Fruit fly (Drosophila melanogaster) whole organism, embryonic: Measurements from ENCODE around the gene CG14613.

Source experiments
- CG10543 ChIP-seq: fragments of 200-800 bp; sonication (Bioruptor generic); optimal IDR thresholded peaks from 3 replicates; lab custom pipeline; 2017; ENCODE audit warnings: missing biosample characterization, mild to moderate bottlenecking, missing genetic modification characterization, moderate library complexity
- CG12769 ChIP-seq: fragments of 200-800 bp; sonication (Bioruptor generic); optimal IDR thresholded peaks from 2 replicates; lab custom pipeline; 2019; ENCODE audit warnings: missing biosample characterization, mild to moderate bottlenecking, missing genetic modification characterization, moderate library complexity
- CG13894 ChIP-seq: fragments of 200-800 bp; sonication (Bioruptor generic); optimal IDR thresholded peaks from 3 replicates; lab custom pipeline; 2018; ENCODE audit warnings: missing biosample characterization, mild to moderate bottlenecking, missing genetic modification characterization, moderate library complexity
- CG1647 ChIP-seq: fragments of 200-800 bp; sonication (Bioruptor generic); optimal IDR thresholded peaks from 3 replicates; lab custom pipeline; 2016; ENCODE audit warnings: missing biosample characterization, missing genetic modification characterization
- CG2199 ChIP-seq: fragments of 200-800 bp; sonication (Bioruptor generic); IDR thresholded peaks from 3 replicates; pipeline ENCODE4 v1.3.6; 2022; ENCODE audit warnings: missing biosample characterization, missing genetic modification characterization
- CG31441 ChIP-seq: fragments of 200-800 bp; sonication (Bioruptor generic); IDR thresholded peaks from 2 replicates; pipeline ENCODE4 v1.3.6; 2022; ENCODE audit warnings: missing biosample characterization, missing genetic modification characterization
- CG32532 ChIP-seq: fragments of 200-800 bp; sonication (Bioruptor generic); IDR thresholded peaks from 2 replicates; pipeline ENCODE4 v1.3.6; 2022; ENCODE audit warnings: missing biosample characterization, missing genetic modification characterization
- CG33557 ChIP-seq: fragments of 200-800 bp; sonication (Bioruptor generic); optimal IDR thresholded peaks from 2 replicates; lab custom pipeline; 2019; ENCODE audit warnings: missing biosample characterization, mild to moderate bottlenecking, missing genetic modification characterization, moderate library complexity
- CG34376 ChIP-seq: fragments of 200-800 bp; sonication (Bioruptor generic); optimal IDR thresholded peaks from 2 replicates; lab custom pipeline; 2018; ENCODE audit warnings: missing biosample characterization, mild to moderate bottlenecking, missing genetic modification characterization
- CG3838 ChIP-seq: fragments of 200-800 bp; sonication (Bioruptor generic); optimal IDR thresholded peaks from 3 replicates; lab custom pipeline; 2016; ENCODE audit warnings: missing biosample characterization, missing genetic modification characterization
- CG3847 ChIP-seq: fragments of 200-800 bp; sonication (Bioruptor generic); IDR thresholded peaks from 2 replicates; pipeline ENCODE4 v1.3.6; 2022; ENCODE audit warnings: missing biosample characterization, missing genetic modification characterization
- Deaf1 ChIP-seq: fragments of 200-800 bp; optimal IDR thresholded peaks from 3 replicates; lab custom pipeline; 2019; ENCODE audit warnings: missing biosample characterization, mild to moderate bottlenecking, missing genetic modification characterization, moderate library complexity
- GATAe ChIP-seq: fragments of 200-800 bp; sonication (Bioruptor generic); conservative IDR thresholded peaks from 2 replicates; pipeline ENCODE4 v1.3.6; 2022; ENCODE audit warnings: missing biosample characterization, missing genetic modification characterization
- Hmx ChIP-seq: fragments of 200-800 bp; sonication (Bioruptor generic); optimal IDR thresholded peaks from 2 replicates; lab custom pipeline; 2016; ENCODE audit warnings: missing biosample characterization, missing genetic modification characterization
- Hr51 ChIP-seq, 2 experiments: fragments of 200-800 bp; sonication (Bioruptor generic); optimal IDR thresholded peaks; 2 replicates in 1 of 2; 3 replicates in 1 of 2; lab custom pipeline; 2016 to 2018; ENCODE audit warnings: missing biosample characterization in 2 of 2, missing genetic modification characterization in 2 of 2, mild to moderate bottlenecking in 1 of 2, moderate library complexity in 1 of 2
- Nf-YC ChIP-seq: fragments of 200-800 bp; optimal IDR thresholded peaks from 3 replicates; lab custom pipeline; 2019; ENCODE audit warnings: missing biosample characterization, mild to moderate bottlenecking, missing genetic modification characterization, moderate library complexity
- PHDP ChIP-seq: fragments of 200-800 bp; sonication (Bioruptor generic); optimal IDR thresholded peaks from 3 replicates; lab custom pipeline; 2018; ENCODE audit warnings: missing biosample characterization, mild to moderate bottlenecking, missing genetic modification characterization, moderate library complexity
- Pdp1 ChIP-seq, 2 experiments: fragments of 200-800 bp; sonication (Bioruptor generic); optimal IDR thresholded peaks; 3 replicates each; lab custom pipeline; 2016; ENCODE audit warnings: missing biosample characterization in 2 of 2, missing genetic modification characterization in 2 of 2, mild to moderate bottlenecking in 1 of 2, moderate library complexity in 1 of 2
- Stat92E ChIP-seq, 3 experiments: fragments of >200 bp in 2 of 3; fragments of 200-800 bp in 1 of 3; sonication (Bioruptor generic) in 1 of 3; optimal IDR thresholded peaks; 2 replicates each; lab custom pipeline; 2017 to 2019; ENCODE audit warnings: missing biosample characterization in 3 of 3, missing genetic modification characterization in 3 of 3, mild to moderate bottlenecking in 1 of 3, moderate library complexity in 1 of 3
- TFAM ChIP-seq: fragments of 200-800 bp; sonication (Bioruptor generic); optimal IDR thresholded peaks from 2 replicates; lab custom pipeline; 2017; ENCODE audit warnings: missing biosample characterization, missing genetic modification characterization, inconsistent platforms
- Xrp1 ChIP-seq: fragments of 200-800 bp; sonication (Bioruptor generic); IDR thresholded peaks from 2 replicates; pipeline ENCODE4 v1.3.6; 2022; ENCODE audit warnings: missing biosample characterization, missing genetic modification characterization
- amos ChIP-seq: fragments of 200-800 bp; sonication (Bioruptor generic); IDR thresholded peaks from 2 replicates; pipeline ENCODE4 v1.3.6; 2022; ENCODE audit warnings: missing biosample characterization, missing genetic modification characterization; ENCODE audit not compliant: partially characterized antibody
- chinmo ChIP-seq: fragments of 200-800 bp; sonication (Bioruptor generic); IDR thresholded peaks from 4 replicates; pipeline ENCODE4 v1.3.6; 2022; ENCODE audit warnings: missing biosample characterization, missing genetic modification characterization; ENCODE audit not compliant: partially characterized antibody
- crp ChIP-seq, 2 experiments: fragments of 200-800 bp; sonication (Bioruptor generic); optimal IDR thresholded peaks; 2 replicates in 1 of 2; 3 replicates in 1 of 2; lab custom pipeline; 2017; ENCODE audit warnings: missing biosample characterization in 2 of 2, missing genetic modification characterization in 2 of 2, mild to moderate bottlenecking in 1 of 2, moderate library complexity in 1 of 2
- dimm ChIP-seq: fragments of 200-800 bp; sonication (Bioruptor generic); IDR thresholded peaks from 2 replicates; pipeline ENCODE4 v1.3.6; 2022; ENCODE audit warnings: missing biosample characterization, missing genetic modification characterization
- exex ChIP-seq: fragments of 200-800 bp; sonication (Bioruptor generic); optimal IDR thresholded peaks from 4 replicates; lab custom pipeline; 2018; ENCODE audit warnings: missing biosample characterization, mild to moderate bottlenecking, missing genetic modification characterization, moderate library complexity
- fd3F ChIP-seq: fragments of 200-800 bp; sonication (Bioruptor generic); optimal IDR thresholded peaks from 2 replicates; lab custom pipeline; 2018; ENCODE audit warnings: missing biosample characterization, mild to moderate bottlenecking, missing genetic modification characterization, moderate library complexity
- ftz-f1 ChIP-seq: fragments of 200-800 bp; sonication (Bioruptor generic); optimal IDR thresholded peaks from 2 replicates; lab custom pipeline; 2016; ENCODE audit warnings: missing biosample characterization, missing genetic modification characterization
- grau ChIP-seq: fragments of 200-800 bp; optimal IDR thresholded peaks from 3 replicates; lab custom pipeline; 2019; ENCODE audit warnings: missing biosample characterization, mild to moderate bottlenecking, missing genetic modification characterization, moderate library complexity
- grn ChIP-seq: fragments of 200-800 bp; sonication (Bioruptor generic); optimal IDR thresholded peaks from 3 replicates; lab custom pipeline; 2017; ENCODE audit warnings: missing biosample characterization, missing genetic modification characterization
- hkb ChIP-seq, 2 experiments: fragments of 200-800 bp in 1 of 2; fragments of >200 bp in 1 of 2; sonication (Bioruptor generic) in 1 of 2; IDR thresholded peaks in 1 of 2; optimal IDR thresholded peaks in 1 of 2; 2 replicates each; pipeline versions ENCODE4 v1.3.6 to Lab custom; 2017 to 2022; ENCODE audit warnings: missing biosample characterization in 1 of 2, missing genetic modification characterization in 1 of 2
- jigr1 ChIP-seq: fragments of 200-800 bp; sonication (Bioruptor generic); IDR thresholded peaks from 3 replicates; pipeline ENCODE4 v1.3.6; 2022; ENCODE audit warnings: missing biosample characterization, missing genetic modification characterization
- lbe ChIP-seq: fragments of 200-800 bp; sonication (Bioruptor generic); optimal IDR thresholded peaks from 2 replicates; lab custom pipeline; 2016; ENCODE audit warnings: missing biosample characterization, mild to moderate bottlenecking, missing genetic modification characterization
- mirr ChIP-seq: fragments of 200-800 bp; sonication (Bioruptor generic); optimal IDR thresholded peaks from 3 replicates; lab custom pipeline; 2018; ENCODE audit warnings: missing biosample characterization, mild to moderate bottlenecking, missing genetic modification characterization
- oc ChIP-seq: fragments of 200-800 bp; sonication (Bioruptor generic); optimal IDR thresholded peaks from 2 replicates; lab custom pipeline; 2018; ENCODE audit warnings: missing biosample characterization, mild to moderate bottlenecking, missing genetic modification characterization, moderate library complexity
- onecut ChIP-seq: fragments of 200-800 bp; sonication (Bioruptor generic); IDR thresholded peaks from 2 replicates; pipeline ENCODE4 v1.3.6; 2022; ENCODE audit warnings: missing biosample characterization, missing genetic modification characterization
- ranshi ChIP-seq: fragments of 200-800 bp; sonication (Bioruptor generic); IDR thresholded peaks from 2 replicates; pipeline ENCODE4 v1.3.6; 2022; ENCODE audit warnings: missing biosample characterization, missing genetic modification characterization
- repo ChIP-seq: fragments of 200-800 bp; sonication (Bioruptor generic); optimal IDR thresholded peaks from 2 replicates; lab custom pipeline; 2016; ENCODE audit warnings: missing biosample characterization, missing genetic modification characterization
- salm ChIP-seq: fragments of 200-800 bp; sonication (Bioruptor generic); optimal IDR thresholded peaks from 2 replicates; lab custom pipeline; 2018; ENCODE audit warnings: missing biosample characterization, mild to moderate bottlenecking, missing genetic modification characterization
- sr ChIP-seq: fragments of 200-800 bp; sonication (Bioruptor generic); IDR thresholded peaks from 3 replicates; pipeline ENCODE4 v1.3.6; 2022; ENCODE audit warnings: missing biosample characterization, missing genetic modification characterization
- sug ChIP-seq: fragments of 200-800 bp; optimal IDR thresholded peaks from 2 replicates; lab custom pipeline; 2019; ENCODE audit warnings: missing biosample characterization, mild to moderate bottlenecking, missing genetic modification characterization, moderate library complexity
- usp ChIP-seq: fragments of >200 bp; optimal IDR thresholded peaks from 2 replicates; lab custom pipeline; 2017; ENCODE audit warnings: missing biosample characterization, missing genetic modification characterization

Gene CG14613

dm6 chrX:22491028-22491769 is 19.4 kb upstream of the CG14613 start (continued):
- TF ChIP-seq CG34376 (GFP tag; lab: Kevin White, UChicago): peak; percentile 15
- TF ChIP-seq CG33557 (GFP tag; lab: Kevin White, UChicago): peak; percentile 1
- no peak for TF ChIP-seq TFAM (GFP tag; lab: Kevin White, UChicago)
- TF ChIP-seq oc (tag; lab: Kevin White, UChicago): no peak
- peak in 1 of 2 experiments; percentile 73 for TF ChIP-seq Hr51 (GFP tag; optimal IDR thresholded peaks at IDR 0.05; lab: Kevin White, UChicago)
- peak; percentile 37 for TF ChIP-seq fd3F (GFP tag; lab: Kevin White, UChicago)

DNA sequence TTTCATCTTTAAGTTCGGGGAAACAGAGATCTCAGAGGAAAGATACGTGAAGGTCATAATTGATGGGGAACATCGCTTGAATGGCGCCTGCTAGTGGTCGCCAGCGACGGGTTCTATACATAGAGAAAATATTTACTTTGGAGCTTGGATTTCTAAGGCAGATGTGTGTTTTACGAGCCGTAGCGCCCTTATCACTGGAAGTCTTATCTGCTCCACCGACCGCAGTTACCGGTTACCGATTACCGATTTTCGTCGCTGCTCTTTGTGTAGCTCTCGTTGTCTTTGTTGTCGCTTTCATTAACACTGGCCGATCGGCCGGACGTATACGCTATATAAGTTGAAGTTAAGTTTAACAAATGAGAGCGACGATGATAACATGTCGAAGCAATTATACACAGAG is 18.8 kb upstream of the CG14613 start:
- TF ChIP-seq Pdp1 (GFP tag; optimal IDR thresholded peaks at IDR 0.05; lab: Kevin White, UChicago) (peak in 1 of 2 experiments; percentile 16), Xrp1 (GFP tag; lab: Robert Waterston, UW) (0 out of 2 replicates have a peak, but pooled peaks have one; percentile 4), CG12769 (tag; lab: Kevin White, UChicago) (peak; percentile 35), Stat92E (GFP tag; optimal IDR thresholded peaks at IDR 0.05; lab: Kevin White, UChicago) (peak in 1 of 3 experiments; percentile 8), exex (tag; lab: Kevin White, UChicago) (peak; percentile 19), Deaf1 (tag; lab: Kevin White, UChicago) (peak; percentile 71), CG13894 (peak; percentile 94), chinmo (GFP tag; lab: Robert Waterston, UW) (0 out of 4 replicates have a peak, but pooled peaks have one; percentile 43), grn (peak; percentile 66), CG34376 (GFP tag; lab: Kevin White, UChicago) (peak; percentile 71), CG2199 (GFP tag; lab: Robert Waterston, UW) (peak; percentile 89), CG1647 (no peak), CG10543 (GFP tag; lab: Kevin White, UChicago) (peak; percentile 36), mirr (GFP tag; lab: Kevin White, UChicago) (peak; percentile 55), CG3847 (GFP tag; lab: Robert Waterston, UW) (no peak), CG3838 (GFP tag; lab: Kevin White, UChicago) (no peak), Hmx (no peak), amos (GFP tag; lab: Robert Waterston, UW) (peak; percentile 18; the same call in 1 of the 2 replicates), CG32532 (GFP tag; lab: Robert Waterston, UW) (no peak), sug (tag; lab: Kevin White, UChicago) (peak; percentile 55), GATAe (GFP tag; lab: Robert Waterston, UW) (peak; percentile 39; the same call in 1 of the 2 replicates)

dm6 chrX:22487667-22488593 is 16.1 kb upstream of the CG14613 start:
- no peak for TF ChIP-seq lbe (GFP tag; lab: Kevin White, UChicago)
- TF ChIP-seq jigr1 (GFP tag; lab: Robert Waterston, UW): no peak
- no peak for TF ChIP-seq hkb (optimal IDR thresholded peaks at IDR 0.05; lab: Kevin White, UChicago)
- TF ChIP-seq hkb (GFP tag; IDR thresholded peaks at IDR 0.05; lab: Robert Waterston, UW): 0 out of 2 replicates have a peak, but pooled peaks have one; percentile 22
- TF ChIP-seq salm (tag; lab: Kevin White, UChicago): no peak
- TF ChIP-seq usp (GFP tag; lab: Kevin White, UChicago): no peak
- peak; percentile 70 for TF ChIP-seq PHDP (tag; lab: Kevin White, UChicago)
- TF ChIP-seq onecut (GFP tag; lab: Robert Waterston, UW): peak; percentile 19
- TF ChIP-seq repo (GFP tag; lab: Kevin White, UChicago): no peak
- TF ChIP-seq ftz-f1: peak; percentile 90
- 0 out of 2 replicates have a peak, but pooled peaks have one; percentile 39 for TF ChIP-seq ranshi
- peak; percentile 58 for TF ChIP-seq CG31441 (GFP tag; lab: Robert Waterston, UW)
- TF ChIP-seq CG2199 (GFP tag; lab: Robert Waterston, UW): 0 out of 3 replicates have a peak, but pooled peaks have one; percentile 9
- TF ChIP-seq Nf-YC: no peak
- TF ChIP-seq crp (GFP tag; optimal IDR thresholded peaks at IDR 0.05; lab: Kevin White, UChicago): peak in 1 of 2 experiments; percentile 63
- no peak for TF ChIP-seq dimm
- 0 out of 3 replicates have a peak, but pooled peaks have one; percentile 58 for TF ChIP-seq sr (GFP tag; lab: Robert Waterston, UW)
- TF ChIP-seq grau (tag; lab: Kevin White, UChicago): peak; percentile 44
